Worm (Caenorhabditis elegans): Measurements from ENCODE around the gene B0524.2.

B0524.2 gene

DNA sequence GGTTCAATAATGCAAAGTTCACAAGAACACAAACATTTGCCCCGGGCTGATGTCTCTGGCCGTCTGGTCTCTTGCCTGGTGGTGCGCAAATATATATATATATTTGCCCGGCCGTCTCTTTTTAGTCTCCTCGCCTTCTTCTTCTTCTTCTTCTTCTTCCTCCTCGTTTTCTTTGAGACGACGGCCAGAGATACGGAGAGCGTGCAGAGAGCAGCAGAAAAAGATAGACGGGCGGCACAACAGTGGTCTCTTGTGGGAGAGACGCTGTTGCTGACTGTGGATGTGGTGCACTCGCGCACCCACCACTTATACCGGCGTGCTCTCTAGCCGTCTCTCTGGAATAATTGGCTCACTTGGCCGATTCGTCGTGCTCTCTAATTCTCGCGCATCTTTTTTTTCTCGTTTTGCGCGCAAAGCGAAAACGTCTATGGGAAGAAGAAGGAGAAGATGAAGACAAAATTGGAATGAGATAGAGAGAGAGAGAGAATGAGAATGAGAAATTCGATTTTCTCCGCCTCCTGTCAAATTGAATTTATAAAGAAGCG, 27.4 kb downstream of the B0524.2 start (continued):
- no peak for TF ChIP-seq ahr-1 (tag; optimal IDR thresholded peaks at IDR 0.05)
- TF ChIP-seq elt-2 (tag; optimal IDR thresholded peaks at IDR 0.05): peak; percentile 48
- TF ChIP-seq pros-1 (tag; optimal IDR thresholded peaks at IDR 0.05): peak; percentile 94
- TF ChIP-seq dve-1 (tag; optimal IDR thresholded peaks at IDR 0.05): peak; percentile 55
- TF ChIP-seq hlh-15 (tag; optimal IDR thresholded peaks at IDR 0.05): no peak
- peak; percentile 84 for TF ChIP-seq rnt-1 (tag; optimal IDR thresholded peaks at IDR 0.05)
- TF ChIP-seq fkh-10 (GFP tag; optimal IDR thresholded peaks at IDR 0.05): no peak
- peak; percentile 69 for TF ChIP-seq ceh-2 (tag; optimal IDR thresholded peaks at IDR 0.05)
- TF ChIP-seq ceh-24 (tag; optimal IDR thresholded peaks at IDR 0.05): no peak
- peak; percentile 91 for TF ChIP-seq pqm-1 (tag; optimal IDR thresholded peaks at IDR 0.05)
- no peak for TF ChIP-seq C38D4.7 (GFP tag; optimal IDR thresholded peaks at IDR 0.05)
- no peak for TF ChIP-seq K02D7.2 (tag; optimal IDR thresholded peaks at IDR 0.05)
- TF ChIP-seq pha-4 (tag; optimal IDR thresholded peaks at IDR 0.05): no peak
- TF ChIP-seq nhr-232 (tag; optimal IDR thresholded peaks at IDR 0.05): no peak
- peak; percentile 58 for TF ChIP-seq hlh-30 (tag; optimal IDR thresholded peaks at IDR 0.05; ENCODE audit: insufficient read depth)
- TF ChIP-seq zip-5 (tag; optimal IDR thresholded peaks at IDR 0.05): peak; percentile 13
- TF ChIP-seq lin-11 (tag; optimal IDR thresholded peaks at IDR 0.05): no peak
- TF ChIP-seq nfya-1 (tag; optimal IDR thresholded peaks at IDR 0.05): peak; percentile 90
- no peak for TF ChIP-seq ceh-9 (tag; optimal IDR thresholded peaks at IDR 0.05)
- TF ChIP-seq ref-2 (tag; optimal IDR thresholded peaks at IDR 0.05): peak; percentile 97
- no peak for TF ChIP-seq odd-2 (tag; optimal IDR thresholded peaks at IDR 0.05)
- TF ChIP-seq tbx-2 (tag; optimal IDR thresholded peaks at IDR 0.05): peak; percentile 98
- TF ChIP-seq sox-4 (tag; optimal IDR thresholded peaks at IDR 0.05): no peak
- peak; percentile 70 for TF ChIP-seq fax-1 (tag; optimal IDR thresholded peaks at IDR 0.05)
- TF ChIP-seq C08G9.2 (tag; optimal IDR thresholded peaks at IDR 0.05): peak; percentile 29
- no peak for TF ChIP-seq ceh-22 (tag; optimal IDR thresholded peaks at IDR 0.05)
- TF ChIP-seq che-1 (tag; optimal IDR thresholded peaks at IDR 0.05): no peak

DNA sequence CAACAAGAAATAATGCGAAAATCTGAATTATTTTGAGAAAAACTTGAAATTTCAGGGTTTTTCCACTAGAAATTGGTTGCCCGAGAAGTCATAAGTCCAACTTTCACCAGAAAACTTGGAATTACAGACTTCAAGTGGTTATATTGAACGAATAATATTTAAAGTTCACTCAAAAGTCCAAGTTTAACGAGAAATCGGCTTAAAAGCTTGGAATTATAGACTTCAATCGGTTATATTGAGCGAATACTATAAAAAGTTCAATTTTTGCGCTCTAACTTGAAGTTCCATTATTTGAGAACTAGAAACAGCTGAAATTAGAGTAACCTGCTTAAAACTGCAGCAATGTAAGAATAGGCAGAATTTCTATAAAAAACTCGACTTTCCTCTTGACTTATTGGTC, 28.2 kb downstream of the B0524.2 start:
- TF ChIP-seq ref-2 (tag; optimal IDR thresholded peaks at IDR 0.05) (no peak), ceh-45 (GFP tag; IDR thresholded peaks at IDR 0.05) (no peak), pqm-1 (tag; optimal IDR thresholded peaks at IDR 0.05) (no peak), unc-42 (tag; optimal IDR thresholded peaks at IDR 0.05) (no peak), ceh-30 (tag; optimal IDR thresholded peaks at IDR 0.05) (no peak), sox-4 (tag; optimal IDR thresholded peaks at IDR 0.05) (no peak), T23F11.4 (GFP tag; optimal IDR thresholded peaks at IDR 0.05) (no peak), nhr-232 (tag; optimal IDR thresholded peaks at IDR 0.05) (no peak)

DNA sequence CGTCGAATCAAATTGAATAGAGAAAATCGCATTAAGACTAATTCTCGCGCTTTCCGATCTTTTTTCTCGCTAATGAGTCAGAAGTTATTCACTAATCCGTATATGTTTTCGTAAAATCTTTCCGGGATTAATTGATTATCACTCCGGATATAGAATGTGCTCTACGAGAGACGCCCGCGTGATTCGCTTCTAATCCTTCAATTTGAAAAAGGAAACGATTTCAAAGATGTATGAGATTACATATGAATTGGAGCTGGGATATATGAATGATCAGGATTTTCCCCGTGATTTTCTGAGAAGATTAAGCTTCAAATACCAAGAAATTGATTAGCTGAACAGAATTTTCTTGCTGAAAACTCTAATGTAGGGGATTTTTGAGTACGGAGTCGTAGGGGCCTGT, 28.7 kb downstream of the B0524.2 start:
- TF ChIP-seq dve-1 (tag; optimal IDR thresholded peaks at IDR 0.05) (peak; percentile 1), unc-42 (tag; optimal IDR thresholded peaks at IDR 0.05) (peak; percentile 40), tbx-2 (tag; optimal IDR thresholded peaks at IDR 0.05) (no peak)

DNA sequence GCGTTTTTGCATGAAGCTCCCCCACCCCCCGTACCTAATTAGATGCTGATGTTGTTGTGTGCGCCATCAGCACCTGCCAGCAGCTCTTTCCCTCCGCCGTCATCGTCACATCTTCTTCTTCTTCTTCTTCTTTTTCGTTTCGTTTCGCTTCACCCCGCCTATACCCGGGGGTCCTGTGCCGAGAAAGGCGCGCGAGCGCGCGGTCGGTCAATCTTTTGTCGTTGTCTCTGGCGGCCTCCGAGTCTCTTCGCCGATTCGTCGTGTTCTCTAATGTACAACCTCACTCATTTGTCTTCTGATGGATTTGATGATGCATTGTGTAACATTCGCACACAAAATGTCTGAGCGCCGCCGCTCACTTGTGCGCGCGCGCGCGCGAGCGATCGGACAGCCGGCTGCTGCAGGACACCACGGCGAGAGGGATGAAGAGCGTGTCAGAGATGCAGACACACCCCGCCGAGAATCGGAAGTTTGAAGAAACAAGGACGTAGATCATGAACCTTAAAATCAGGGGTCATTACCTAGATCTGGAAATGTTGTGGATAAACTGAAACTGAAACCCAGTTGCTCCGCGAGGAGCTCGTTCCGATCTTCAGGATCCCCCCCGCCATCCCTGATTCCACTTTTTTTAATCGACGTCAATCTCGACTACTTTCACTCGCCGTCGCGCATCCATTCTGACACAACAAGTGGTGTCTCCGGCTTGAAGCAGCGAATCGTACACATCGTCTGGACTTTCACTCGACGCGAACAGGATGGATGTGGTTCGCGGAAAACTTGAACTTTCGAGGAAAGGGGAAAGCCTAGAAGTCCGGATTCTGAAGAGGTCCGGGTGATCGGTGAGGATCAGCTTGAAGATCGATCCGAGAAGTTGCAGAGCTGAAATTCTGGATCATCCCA, 29.8 kb downstream of the B0524.2 start:
- no peak for TF ChIP-seq C38D4.7 (GFP tag; optimal IDR thresholded peaks at IDR 0.05)
- peak; percentile 74 for TF ChIP-seq ceh-2 (tag; optimal IDR thresholded peaks at IDR 0.05)
- no peak for TF ChIP-seq ceh-48 (tag; optimal IDR thresholded peaks at IDR 0.05)
- TF ChIP-seq ceh-22 (tag; optimal IDR thresholded peaks at IDR 0.05): no peak
- no peak for TF ChIP-seq nhr-11 (tag; optimal IDR thresholded peaks at IDR 0.05)
- TF ChIP-seq sdc-2 (tag; optimal IDR thresholded peaks at IDR 0.05): no peak
- peak; percentile 90 for TF ChIP-seq F13H6.1 (tag; optimal IDR thresholded peaks at IDR 0.05)
- no peak for TF ChIP-seq ama-1 (optimal IDR thresholded peaks at IDR 0.05)
- TF ChIP-seq gmeb-2 (tag; optimal IDR thresholded peaks at IDR 0.05): no peak
- TF ChIP-seq T23F11.4 (GFP tag; optimal IDR thresholded peaks at IDR 0.05): peak; percentile 25
- TF ChIP-seq Y22D7AL.16 (tag; optimal IDR thresholded peaks at IDR 0.05): no peak
- peak; percentile 82 for TF ChIP-seq ceh-34 (tag; optimal IDR thresholded peaks at IDR 0.05)
- TF ChIP-seq npax-4 (tag; optimal IDR thresholded peaks at IDR 0.05): no peak
- TF ChIP-seq nfya-1 (tag; optimal IDR thresholded peaks at IDR 0.05): peak; percentile 87
- TF ChIP-seq ttx-3 (tag; optimal IDR thresholded peaks at IDR 0.05): peak; percentile 6
- TF ChIP-seq hlh-15 (tag; optimal IDR thresholded peaks at IDR 0.05): no peak
- no peak for TF ChIP-seq pqm-1 (tag; optimal IDR thresholded peaks at IDR 0.05)
- TF ChIP-seq madf-2 (tag; optimal IDR thresholded peaks at IDR 0.05): peak; percentile 14
- TF ChIP-seq nhr-232 (tag; optimal IDR thresholded peaks at IDR 0.05): no peak
- peak; percentile 41 for TF ChIP-seq C08G9.2 (tag; optimal IDR thresholded peaks at IDR 0.05)
- peak; percentile 51 for TF ChIP-seq unc-42 (tag; optimal IDR thresholded peaks at IDR 0.05)
- TF ChIP-seq unc-3 (GFP tag; conservative IDR thresholded peaks at IDR 0.05): no peak
- TF ChIP-seq unc-3 (tag; optimal IDR thresholded peaks at IDR 0.05): peak; percentile 13
- no peak for TF ChIP-seq ceh-45 (GFP tag; IDR thresholded peaks at IDR 0.05)

Data from whole organism, late embryonic.